Worm (Caenorhabditis elegans) whole organism, mixed stage, embryonic: Measurements from ENCODE around the gene Y43E12A.2.

Experiments used
- M03D4.4 ChIP-seq: sonication (generic microtip); optimal IDR thresholded peaks from 2 replicates; lab custom pipeline; 2017; ENCODE audit warnings: mild to moderate bottlenecking, missing genetic modification characterization, missing compliant biosample characterization
- elt-1 ChIP-seq: sonication (generic microtip); optimal IDR thresholded peaks from 2 replicates; lab custom pipeline; 2017; ENCODE audit warnings: missing genetic modification characterization, mild to moderate bottlenecking, missing compliant biosample characterization, antibody characterized with exemption, moderate library complexity, borderline replicate concordance; ENCODE audit not compliant: insufficient read depth
- mep-1 ChIP-seq: fragments of 150-350 bp; optimal IDR thresholded peaks from 2 replicates; lab custom pipeline; 2017; ENCODE audit warnings: missing biosample characterization, missing genetic modification reagents, missing genetic modification characterization, inconsistent platforms
- nhr-237 ChIP-seq: fragments of 150-350 bp; optimal IDR thresholded peaks from 2 replicates; lab custom pipeline; 2014; ENCODE audit warnings: missing biosample characterization, missing genetic modification characterization
- nhr-28 ChIP-seq: fragments of 150-350 bp; optimal IDR thresholded peaks from 2 replicates; lab custom pipeline; 2014; ENCODE audit warnings: missing biosample characterization, missing genetic modification characterization
- unc-39 ChIP-seq: fragments of 150-350 bp; optimal IDR thresholded peaks from 2 replicates; lab custom pipeline; 2014; ENCODE audit warnings: missing biosample characterization, missing genetic modification characterization
- unc-62 ChIP-seq: fragments of 150-350 bp; optimal IDR thresholded peaks from 2 replicates; lab custom pipeline; 2014; ENCODE audit warnings: missing biosample characterization, missing genetic modification reagents, missing genetic modification characterization
- ztf-11 ChIP-seq: fragments of 150-350 bp; optimal IDR thresholded peaks from 2 replicates; lab custom pipeline; 2014; ENCODE audit warnings: missing biosample characterization, missing genetic modification characterization

- TF ChIP-seq ztf-11 = no peak
- TF ChIP-seq unc-62 = no peak
- TF ChIP-seq nhr-28 (tag; lab: Kevin White, UChicago) = no peak
- no peak for TF ChIP-seq nhr-237 (tag; lab: Kevin White, UChicago)
- no peak for TF ChIP-seq unc-39
- TF ChIP-seq elt-1 (tag; lab: Kevin White, UChicago) = no peak
- TF ChIP-seq mep-1 = no peak
- TF ChIP-seq M03D4.4 (tag; lab: Kevin White, UChicago) = no peak
These were observed 50.4 kb downstream of the Y43E12A.2 start, which contains the start of gene hrg-6 for ce11 chrIV:11032288-11032687.
